Worm (Caenorhabditis elegans) whole organism, L2 larva: ENCODE measurements around the gene F09C6.3.

Experiments used
- C34F6.9 ChIP-seq: fragments of 150-350 bp; optimal IDR thresholded peaks from 2 replicates; lab custom pipeline; 2014; ENCODE audit warnings: missing biosample characterization, missing genetic modification characterization
- F13H6.1 ChIP-seq: sonication (generic microtip); optimal IDR thresholded peaks from 2 replicates; lab custom pipeline; 2016; ENCODE audit warnings: missing genetic modification characterization, missing compliant biosample characterization
- R02D3.7 ChIP-seq: fragments of 150-350 bp; optimal IDR thresholded peaks from 2 replicates; lab custom pipeline; 2014; ENCODE audit warnings: missing biosample characterization, missing genetic modification characterization
- Y55F3AM.14 ChIP-seq: fragments of 200-800 bp; sonication (Bioruptor generic); optimal IDR thresholded peaks from 2 replicates; lab custom pipeline; 2018; ENCODE audit warnings: mild to moderate bottlenecking, missing genetic modification characterization, missing compliant biosample characterization
- ZK546.5 ChIP-seq: sonication (generic microtip); optimal IDR thresholded peaks from 2 replicates; lab custom pipeline; 2017; ENCODE audit warnings: missing biosample characterization, missing genetic modification characterization
- alr-1 ChIP-seq: fragments of 150-350 bp; optimal IDR thresholded peaks from 2 replicates; lab custom pipeline; 2014; ENCODE audit warnings: missing biosample characterization, missing genetic modification characterization
- ama-1 ChIP-seq: fragments of 150-350 bp; optimal IDR thresholded peaks from 2 replicates; lab custom pipeline; 2018; ENCODE audit warnings: inconsistent platforms
- blmp-1 ChIP-seq: sonication (generic microtip); optimal IDR thresholded peaks from 2 replicates; lab custom pipeline; 2017; ENCODE audit warnings: missing genetic modification characterization, mild to moderate bottlenecking, missing compliant biosample characterization, antibody characterized with exemption, moderate library complexity; ENCODE audit not compliant: insufficient read depth
- ceh-16 ChIP-seq: fragments of 150-350 bp; optimal IDR thresholded peaks from 2 replicates; lab custom pipeline; 2014; ENCODE audit warnings: missing biosample characterization, missing genetic modification characterization
- ceh-82 ChIP-seq: fragments of 150-350 bp; optimal IDR thresholded peaks from 2 replicates; lab custom pipeline; 2014; ENCODE audit warnings: missing biosample characterization, missing genetic modification characterization
- crh-2 ChIP-seq: sonication (generic microtip); optimal IDR thresholded peaks from 2 replicates; lab custom pipeline; 2017; ENCODE audit warnings: missing biosample characterization, missing genetic modification characterization
- dmd-4 ChIP-seq: sonication (generic microtip); optimal IDR thresholded peaks from 2 replicates; lab custom pipeline; 2017; ENCODE audit warnings: missing biosample characterization, missing genetic modification characterization
- egl-27 ChIP-seq: sonication (generic microtip); optimal IDR thresholded peaks from 3 replicates; lab custom pipeline; 2017; ENCODE audit warnings: missing biosample characterization, missing genetic modification reagents, missing genetic modification characterization
- elt-1 ChIP-seq: fragments of 150-350 bp; optimal IDR thresholded peaks from 2 replicates; lab custom pipeline; 2014; ENCODE audit warnings: missing biosample characterization, missing genetic modification characterization
- elt-3 ChIP-seq: sonication (generic microtip); optimal IDR thresholded peaks from 2 replicates; lab custom pipeline; 2017; ENCODE audit warnings: missing biosample characterization, missing genetic modification characterization
- fos-1 ChIP-seq: fragments of 150-350 bp; optimal IDR thresholded peaks from 2 replicates; lab custom pipeline; 2014; ENCODE audit warnings: missing biosample characterization, missing genetic modification characterization
- gmeb-1 ChIP-seq: fragments of 150-350 bp; optimal IDR thresholded peaks from 2 replicates; lab custom pipeline; 2014; ENCODE audit warnings: missing biosample characterization, missing genetic modification characterization
- lin-11 ChIP-seq: fragments of 150-350 bp; sonication (generic microtip); optimal IDR thresholded peaks from 2 replicates; lab custom pipeline; 2014; ENCODE audit warnings: missing biosample characterization, missing genetic modification characterization, inconsistent platforms, mixed read lengths
- lsy-2 ChIP-seq, 2 experiments: fragments of 150-350 bp in 1 of 2; sonication (generic microtip) in 1 of 2; optimal IDR thresholded peaks; 2 replicates each; lab custom pipeline; 2014 to 2017; ENCODE audit warnings: missing biosample characterization in 2 of 2, missing genetic modification characterization in 2 of 2
- mbf-1 ChIP-seq: sonication (generic microtip); optimal IDR thresholded peaks from 2 replicates; lab custom pipeline; 2017; ENCODE audit warnings: missing biosample characterization, missing genetic modification characterization
- mdl-1 ChIP-seq, 2 experiments: fragments of 150-350 bp in 1 of 2; sonication (generic microtip) in 1 of 2; optimal IDR thresholded peaks; 2 replicates each; lab custom pipeline; 2017; ENCODE audit warnings: missing biosample characterization in 2 of 2, missing genetic modification characterization in 2 of 2
- nhr-10 ChIP-seq: sonication (generic microtip); optimal IDR thresholded peaks from 2 replicates; lab custom pipeline; 2017; ENCODE audit warnings: missing biosample characterization, missing genetic modification characterization
- nhr-21 ChIP-seq: fragments of 150-350 bp; optimal IDR thresholded peaks from 2 replicates; lab custom pipeline; 2014; ENCODE audit warnings: missing biosample characterization, missing genetic modification characterization
- nhr-23 ChIP-seq: fragments of 150-350 bp; optimal IDR thresholded peaks from 2 replicates; lab custom pipeline; 2014; ENCODE audit warnings: missing biosample characterization, missing genetic modification reagents, missing genetic modification characterization
- nhr-237 ChIP-seq: fragments of 150-350 bp; optimal IDR thresholded peaks from 2 replicates; lab custom pipeline; 2014; ENCODE audit warnings: missing biosample characterization, missing genetic modification characterization
- nhr-25 ChIP-seq: fragments of 150-350 bp; sonication (generic microtip); optimal IDR thresholded peaks from 3 replicates; lab custom pipeline; 2014; ENCODE audit warnings: missing biosample characterization, missing genetic modification characterization
- nhr-6 ChIP-seq: fragments of 150-350 bp; optimal IDR thresholded peaks from 2 replicates; lab custom pipeline; 2014; ENCODE audit warnings: missing biosample characterization, missing genetic modification characterization
- nhr-77 ChIP-seq: fragments of 150-350 bp; optimal IDR thresholded peaks from 2 replicates; lab custom pipeline; 2014; ENCODE audit warnings: missing biosample characterization, missing genetic modification characterization
- peb-1 ChIP-seq: fragments of 150-350 bp; optimal IDR thresholded peaks from 2 replicates; lab custom pipeline; 2014; ENCODE audit warnings: missing biosample characterization, missing genetic modification characterization
- sem-4 ChIP-seq: fragments of 150-350 bp; optimal IDR thresholded peaks from 2 replicates; lab custom pipeline; 2014; ENCODE audit warnings: missing biosample characterization, missing genetic modification reagents, missing genetic modification characterization
- skn-1 ChIP-seq: sonication (generic microtip); optimal IDR thresholded peaks from 2 replicates; lab custom pipeline; 2017; ENCODE audit warnings: missing biosample characterization, missing genetic modification characterization
- sma-3 ChIP-seq: sonication (generic microtip); optimal IDR thresholded peaks from 2 replicates; lab custom pipeline; 2016; ENCODE audit warnings: missing genetic modification reagents, missing genetic modification characterization, missing compliant biosample characterization
- sma-9 ChIP-seq, 2 experiments: fragments of 150-350 bp in 1 of 2; sonication (generic microtip) in 1 of 2; optimal IDR thresholded peaks; 2 replicates each; lab custom pipeline; 2014 to 2016; ENCODE audit warnings: missing genetic modification characterization in 2 of 2, mild to moderate bottlenecking in 1 of 2, missing biosample characterization in 1 of 2, missing compliant biosample characterization in 1 of 2, missing genetic modification reagents in 1 of 2, moderate library complexity in 1 of 2
- snpc-4 ChIP-seq: fragments of 150-350 bp; optimal IDR thresholded peaks from 2 replicates; lab custom pipeline; 2014; ENCODE audit warnings: missing biosample characterization, missing genetic modification characterization
- unc-39 ChIP-seq: fragments of 150-350 bp; optimal IDR thresholded peaks from 2 replicates; lab custom pipeline; 2014; ENCODE audit warnings: missing biosample characterization, missing genetic modification characterization
- unc-62 ChIP-seq: fragments of 150-350 bp; optimal IDR thresholded peaks from 2 replicates; lab custom pipeline; 2014; ENCODE audit warnings: missing biosample characterization, missing genetic modification reagents, missing genetic modification characterization
- ztf-1 ChIP-seq: fragments of 200-800 bp; sonication (Bioruptor generic); conservative IDR thresholded peaks from 2 replicates; pipeline ENCODE4 v1.3.6; 2022; ENCODE audit warnings: missing genetic modification characterization, missing compliant biosample characterization
- ztf-11 ChIP-seq: sonication (generic microtip); optimal IDR thresholded peaks from 2 replicates; lab custom pipeline; 2017; ENCODE audit warnings: missing biosample characterization, missing genetic modification characterization
- ztf-4 ChIP-seq: fragments of 150-350 bp; optimal IDR thresholded peaks from 2 replicates; lab custom pipeline; 2014; ENCODE audit warnings: missing biosample characterization, missing genetic modification characterization

Gene F09C6.3

DNA sequence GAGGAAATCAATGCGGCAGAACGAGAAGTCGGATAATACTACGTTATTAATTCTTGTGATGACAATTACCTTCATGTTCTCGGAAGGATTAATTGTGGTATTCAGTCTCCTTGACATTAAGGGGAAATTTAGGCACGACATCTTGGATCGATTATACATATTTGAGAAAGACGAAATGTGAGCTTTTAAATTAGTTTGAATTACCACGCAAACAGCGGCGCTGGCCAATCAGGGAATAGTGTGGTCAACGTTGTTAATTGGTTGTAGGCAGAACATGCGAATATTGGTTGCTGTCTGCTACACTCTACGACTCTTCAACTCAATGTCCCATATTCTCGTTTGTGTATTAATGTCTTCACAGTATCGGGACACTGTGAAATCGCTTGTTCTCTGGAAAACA is 5.0 kb downstream of the F09C6.3 start, which contains the start of gene F49A5.10:
F49A5.10 (plus strand) TSS at position 301 of the 400 bp plus-strand sequence.
- no peak for TF ChIP-seq ceh-82 (tag; lab: Kevin White, UChicago)

- no peak for TF ChIP-seq alr-1
- TF ChIP-seq crh-2 (tag; lab: Kevin White, UChicago) = no peak
- TF ChIP-seq C34F6.9 (tag; lab: Kevin White, UChicago) = no peak
- no peak for TF ChIP-seq nhr-237 (tag; lab: Kevin White, UChicago)
- TF ChIP-seq mdl-1 (tag; optimal IDR thresholded peaks at IDR 0.05; lab: Kevin White, UChicago) = no peak
- no peak for TF ChIP-seq peb-1 (tag; lab: Kevin White, UChicago)
- TF ChIP-seq blmp-1 (tag; lab: Kevin White, UChicago) = no peak
- TF ChIP-seq nhr-6 (tag; lab: Kevin White, UChicago) = no peak
- TF ChIP-seq nhr-77 (tag; lab: Kevin White, UChicago) = no peak
- no peak for TF ChIP-seq sma-9 (GFP tag; optimal IDR thresholded peaks at IDR 0.05; lab: Kevin White, UChicago)
- TF ChIP-seq sma-9 (tag; optimal IDR thresholded peaks at IDR 0.05; lab: Kevin White, UChicago) = no peak
- no peak for TF ChIP-seq egl-27 (tag; lab: Kevin White, UChicago)
Measured at ce11 chrV:16873642-16874041, 6.3 kb downstream of the F09C6.3 start, which contains the start of gene srw-23. srw-23 (plus strand) TSS chrV:16873942.

DNA sequence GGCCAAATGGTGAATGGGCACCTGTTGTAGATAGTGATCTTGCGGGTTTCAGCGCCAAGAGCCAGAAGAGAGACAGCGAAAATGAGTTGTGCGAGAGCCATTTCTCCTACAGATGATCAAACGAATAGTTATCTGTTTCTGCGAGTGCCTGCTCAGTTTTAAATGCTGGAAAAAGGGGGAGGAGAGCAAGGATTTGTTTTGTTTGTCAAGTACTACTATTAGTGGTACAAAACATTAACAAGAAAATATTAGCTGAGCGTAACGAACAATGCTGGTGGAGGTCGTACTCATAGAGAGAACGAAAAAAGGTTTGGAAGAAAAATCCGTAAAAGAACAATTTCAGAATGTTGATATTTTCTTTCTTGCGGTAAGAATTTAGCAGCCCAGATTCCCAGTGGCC is 8.6 kb downstream of the F09C6.3 start, which contains the start of gene thn-4:
thn-4 (minus strand) TSS at position 101 of the 400 bp plus-strand sequence.
- TF ChIP-seq elt-1 (tag; lab: Kevin White, UChicago) (no peak), ceh-82 (tag; lab: Kevin White, UChicago) (no peak), lin-11 (no peak), ama-1 (no peak)

DNA sequence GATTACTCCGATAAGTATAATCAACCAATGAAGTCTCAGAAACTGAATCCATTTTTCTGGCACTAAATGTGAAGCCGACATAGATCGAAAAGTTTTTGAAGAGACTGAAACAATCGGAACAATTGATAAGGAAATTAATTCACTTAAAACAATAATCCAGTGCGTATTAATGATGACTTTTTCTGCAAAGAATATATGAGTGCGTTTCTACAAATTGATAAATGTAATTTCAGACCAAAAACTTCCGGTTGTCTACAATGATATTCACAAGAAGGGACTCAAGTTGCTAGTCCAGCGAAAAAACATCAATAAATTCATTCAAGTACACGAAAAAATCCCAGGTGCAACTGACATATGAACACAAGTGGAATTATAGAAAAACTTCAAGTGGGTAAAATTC is 10.2 kb downstream of the F09C6.3 start, which contains the start of gene clec-33:
clec-33 (minus strand) TSS at position 101 of the 400 bp plus-strand sequence.
- TF ChIP-seq F13H6.1 (tag; lab: Kevin White, UChicago) (no peak), nhr-23 (no peak), lsy-2 (tag; optimal IDR thresholded peaks at IDR 0.05; lab: Kevin White, UChicago) (no peak), nhr-237 (tag; lab: Kevin White, UChicago) (no peak), dmd-4 (tag; lab: Kevin White, UChicago) (no peak), ZK546.5 (tag; lab: Kevin White, UChicago) (no peak), skn-1 (tag; lab: Kevin White, UChicago) (no peak), mdl-1 (tag; optimal IDR thresholded peaks at IDR 0.05; lab: Kevin White, UChicago) (no peak), nhr-10 (tag; lab: Kevin White, UChicago) (no peak), unc-39 (tag; lab: Kevin White, UChicago) (no peak), ztf-4 (tag; lab: Kevin White, UChicago) (no peak), snpc-4 (tag; lab: Kevin White, UChicago) (no peak), ztf-1 (no peak), lin-11 (no peak)

- no peak for TF ChIP-seq nhr-237 (tag; lab: Kevin White, UChicago)
- TF ChIP-seq mbf-1 (tag; lab: Kevin White, UChicago) = no peak
- no peak for TF ChIP-seq C34F6.9 (tag; lab: Kevin White, UChicago)
- no peak for TF ChIP-seq ceh-82 (tag; lab: Kevin White, UChicago)
- no peak for TF ChIP-seq alr-1
- no peak for TF ChIP-seq fos-1 (tag; lab: Kevin White, UChicago)
Measured at ce11 chrV:16865404-16865803, 14.6 kb downstream of the F09C6.3 start, which contains the start of gene clec-28. clec-28 (plus strand) TSS chrV:16865704.

DNA sequence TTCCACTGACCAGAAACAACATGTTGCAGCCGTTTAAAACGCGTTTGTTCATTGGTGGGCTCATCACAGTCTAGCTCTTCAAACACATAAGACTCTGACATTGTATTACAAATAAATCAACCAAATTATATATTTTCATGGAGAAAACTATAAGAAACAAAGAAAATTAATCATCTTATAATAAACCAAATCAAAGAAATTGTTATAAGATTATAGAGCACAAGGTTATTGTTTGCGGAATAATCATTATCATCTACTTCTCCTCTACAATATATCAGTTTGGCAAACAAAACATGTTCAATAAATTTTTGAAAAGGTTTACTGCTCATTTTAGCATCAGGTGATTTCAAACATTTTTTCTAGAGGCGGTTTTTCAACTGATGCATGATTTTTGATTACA is 18.2 kb downstream of the F09C6.3 start, which contains the start of the genes clec-32 and clec-24:
clec-32 (minus strand) TSS at position 101 of the 400 bp plus-strand sequence.
clec-24 (plus strand) TSS at position 294 of the 400 bp plus-strand sequence.
- no peak for TF ChIP-seq nhr-21 (tag; lab: Kevin White, UChicago)
- no peak for TF ChIP-seq sem-4 (tag; lab: Kevin White, UChicago)
- no peak for TF ChIP-seq nhr-25 (tag; lab: Kevin White, UChicago)
- TF ChIP-seq ZK546.5 (tag; lab: Kevin White, UChicago) = no peak
- no peak for TF ChIP-seq lin-11
- TF ChIP-seq unc-62 (GFP tag; lab: Kevin White, UChicago) = no peak
- TF ChIP-seq nhr-6 (tag; lab: Kevin White, UChicago) = no peak
- no peak for TF ChIP-seq egl-27 (tag; lab: Kevin White, UChicago)
- TF ChIP-seq ceh-82 (tag; lab: Kevin White, UChicago) = no peak
- TF ChIP-seq elt-3 (tag; lab: Kevin White, UChicago) = no peak
- no peak for TF ChIP-seq ztf-11 (tag; lab: Kevin White, UChicago)
- TF ChIP-seq gmeb-1 (tag; lab: Kevin White, UChicago) = no peak
- no peak for TF ChIP-seq ama-1
- no peak for TF ChIP-seq R02D3.7 (tag; lab: Kevin White, UChicago)
- TF ChIP-seq elt-1 (tag; lab: Kevin White, UChicago) = no peak
- TF ChIP-seq sma-3 (GFP tag; lab: Kevin White, UChicago) = no peak
- TF ChIP-seq F13H6.1 (tag; lab: Kevin White, UChicago) = no peak
- TF ChIP-seq ceh-16 (tag; lab: Kevin White, UChicago) = no peak
- TF ChIP-seq mbf-1 (tag; lab: Kevin White, UChicago) = no peak
- no peak for TF ChIP-seq Y55F3AM.14 (GFP tag; lab: Kevin White, UChicago)
